Worm (Caenorhabditis elegans): ENCODE data around the gene C49G7.13.

Gene C49G7.13

DNA sequence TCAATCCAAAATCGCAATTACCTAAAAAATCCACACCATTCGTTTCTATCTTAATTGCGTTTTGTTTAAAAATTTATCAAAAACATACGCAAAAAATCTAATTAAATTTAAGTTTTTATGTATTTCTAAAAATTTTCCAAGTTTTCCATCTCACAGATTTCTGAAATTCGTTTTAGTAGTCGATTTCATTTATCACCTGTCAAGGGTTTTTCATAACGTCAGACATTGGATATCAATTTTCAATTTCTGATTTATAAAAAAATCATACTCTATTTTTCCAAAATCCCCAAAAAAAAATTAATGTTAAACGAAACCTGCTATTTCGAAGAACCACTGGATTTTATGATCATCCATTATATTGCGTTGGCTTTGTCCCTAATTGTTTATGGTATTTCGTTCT lies 25.7 kb upstream of the C49G7.13 start, which contains the start of gene srh-4:
TSS of gene srh-4 (plus strand) at position 301 of the 400 bp plus-strand sequence.
- no peak for TF ChIP-seq F13C5.2 (tag; optimal IDR thresholded peaks at IDR 0.05)
- no peak for TF ChIP-seq tbx-37 (GFP tag; conservative IDR thresholded peaks at IDR 0.05)
- no peak for TF ChIP-seq flt-1 (GFP tag; IDR thresholded peaks at IDR 0.05)
- TF ChIP-seq scrt-1 (GFP tag; IDR thresholded peaks at IDR 0.05): no peak
- TF ChIP-seq ets-7 (tag; optimal IDR thresholded peaks at IDR 0.05): no peak
- TF ChIP-seq hmbx-1 (tag; optimal IDR thresholded peaks at IDR 0.05): no peak
- TF ChIP-seq ceh-36 (tag; optimal IDR thresholded peaks at IDR 0.05): no peak
- no peak for TF ChIP-seq ama-1 (optimal IDR thresholded peaks at IDR 0.05)
- no peak for TF ChIP-seq pes-1 (GFP tag; IDR thresholded peaks at IDR 0.05)
- TF ChIP-seq tbx-11 (GFP tag; IDR thresholded peaks at IDR 0.05): no peak
- TF ChIP-seq B0310.2 (tag; optimal IDR thresholded peaks at IDR 0.05): no peak
- TF ChIP-seq ceh-13 (GFP tag; optimal IDR thresholded peaks at IDR 0.05): no peak
- TF ChIP-seq aly-1 (tag; optimal IDR thresholded peaks at IDR 0.05): no peak

ce11 chrV:4016780-4017179 lies 19.1 kb upstream of the C49G7.13 start, which contains the start of gene srw-89:
Gene srw-89 (plus strand): TSS chrV:4017080.
- TF ChIP-seq scrt-1 (GFP tag; IDR thresholded peaks at IDR 0.05): no peak
- no peak for TF ChIP-seq pes-1 (GFP tag; IDR thresholded peaks at IDR 0.05)
- no peak for TF ChIP-seq ama-1 (optimal IDR thresholded peaks at IDR 0.05)
- TF ChIP-seq aly-1 (tag; optimal IDR thresholded peaks at IDR 0.05): no peak
- no peak for TF ChIP-seq ceh-36 (tag; optimal IDR thresholded peaks at IDR 0.05)
- TF ChIP-seq tbx-11 (GFP tag; IDR thresholded peaks at IDR 0.05): no peak
- no peak for TF ChIP-seq B0310.2 (tag; optimal IDR thresholded peaks at IDR 0.05)
- TF ChIP-seq sea-1 (GFP tag; conservative IDR thresholded peaks at IDR 0.05): no peak
- no peak for TF ChIP-seq F13C5.2 (tag; optimal IDR thresholded peaks at IDR 0.05)

- no peak for TF ChIP-seq hmbx-1 (tag; optimal IDR thresholded peaks at IDR 0.05)
- TF ChIP-seq aly-1 (tag; optimal IDR thresholded peaks at IDR 0.05): no peak
- no peak for TF ChIP-seq hmg-4 (GFP tag; optimal IDR thresholded peaks at IDR 0.05)
- TF ChIP-seq ets-7 (tag; optimal IDR thresholded peaks at IDR 0.05): no peak
- TF ChIP-seq F13C5.2 (tag; optimal IDR thresholded peaks at IDR 0.05): no peak
- TF ChIP-seq pes-1 (GFP tag; IDR thresholded peaks at IDR 0.05): no peak
- TF ChIP-seq scrt-1 (GFP tag; IDR thresholded peaks at IDR 0.05): no peak
- TF ChIP-seq tbx-37 (GFP tag; conservative IDR thresholded peaks at IDR 0.05): no peak
- no peak for TF ChIP-seq tbx-11 (GFP tag; IDR thresholded peaks at IDR 0.05)
- TF ChIP-seq B0310.2 (tag; optimal IDR thresholded peaks at IDR 0.05): no peak
- no peak for TF ChIP-seq hnd-1 (tag; optimal IDR thresholded peaks at IDR 0.05)
Observed at ce11 chrV:4018591-4018990, 17.3 kb upstream of the C49G7.13 start.

DNA sequence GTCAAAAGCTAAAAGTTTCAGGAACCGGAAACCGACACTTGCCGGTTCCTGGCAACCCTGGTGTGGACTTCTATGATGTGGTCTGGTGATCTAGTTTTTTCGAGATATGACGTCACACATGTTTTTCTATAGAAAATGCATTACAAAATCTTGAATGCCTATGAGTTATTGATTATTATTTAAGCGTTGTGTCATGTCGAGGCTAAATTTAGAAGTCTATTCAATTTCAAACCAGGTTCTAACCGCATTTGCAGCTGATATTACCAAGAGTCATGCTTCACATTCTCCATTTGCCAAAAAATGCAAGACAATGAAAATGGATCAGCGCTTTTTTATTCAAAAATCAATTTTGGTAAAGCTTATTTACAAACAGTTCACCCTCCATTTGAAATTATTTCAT lies 16.7 kb upstream of the C49G7.13 start, which contains the start of gene K09D9.3:
TSS of gene K09D9.3 (plus strand) at position 301 of the 400 bp plus-strand sequence.
- no peak for TF ChIP-seq scrt-1 (GFP tag; IDR thresholded peaks at IDR 0.05)
- no peak for TF ChIP-seq tbx-11 (GFP tag; IDR thresholded peaks at IDR 0.05)
- TF ChIP-seq aly-1 (tag; optimal IDR thresholded peaks at IDR 0.05): no peak
- TF ChIP-seq ets-7 (tag; optimal IDR thresholded peaks at IDR 0.05): no peak
- no peak for TF ChIP-seq tbx-37 (GFP tag; conservative IDR thresholded peaks at IDR 0.05)
- no peak for TF ChIP-seq tra-4 (tag; optimal IDR thresholded peaks at IDR 0.05)
- no peak for TF ChIP-seq flt-1 (GFP tag; IDR thresholded peaks at IDR 0.05)
- TF ChIP-seq ama-1 (optimal IDR thresholded peaks at IDR 0.05): no peak
- no peak for TF ChIP-seq ceh-36 (tag; optimal IDR thresholded peaks at IDR 0.05)
- TF ChIP-seq ceh-13 (GFP tag; optimal IDR thresholded peaks at IDR 0.05): no peak
- no peak for TF ChIP-seq hnd-1 (tag; optimal IDR thresholded peaks at IDR 0.05)
- TF ChIP-seq sea-1 (GFP tag; conservative IDR thresholded peaks at IDR 0.05): no peak
- TF ChIP-seq F13C5.2 (tag; optimal IDR thresholded peaks at IDR 0.05): no peak
- no peak for TF ChIP-seq hmbx-1 (tag; optimal IDR thresholded peaks at IDR 0.05)
- no peak for TF ChIP-seq hmg-4 (GFP tag; optimal IDR thresholded peaks at IDR 0.05)
- no peak for TF ChIP-seq B0310.2 (tag; optimal IDR thresholded peaks at IDR 0.05)
- no peak for TF ChIP-seq pes-1 (GFP tag; IDR thresholded peaks at IDR 0.05)

DNA sequence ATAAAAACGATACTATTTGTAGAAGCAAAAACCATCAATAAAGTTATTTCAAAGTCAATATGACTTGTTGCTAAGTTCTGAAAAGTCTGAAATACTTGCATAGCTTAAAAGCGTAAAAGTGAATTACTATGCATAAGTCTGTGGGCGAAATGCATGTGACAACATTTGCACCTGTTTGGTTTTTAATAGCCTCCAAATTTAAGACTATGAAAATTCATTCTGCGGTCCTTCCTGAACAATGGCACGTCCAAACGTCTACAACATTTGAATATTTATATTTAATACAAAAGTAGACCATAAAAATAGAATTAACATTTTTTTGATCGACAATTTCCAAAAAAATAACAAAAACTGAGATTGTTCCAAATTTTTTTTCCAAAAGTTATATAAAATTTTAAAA lies 14.1 kb upstream of the C49G7.13 start, which contains the start of gene K09D9.14:
TSS of gene K09D9.14 (minus strand) at position 101 of the 400 bp plus-strand sequence.
- TF ChIP-seq tbx-37 (GFP tag; conservative IDR thresholded peaks at IDR 0.05) (no peak), hnd-1 (tag; optimal IDR thresholded peaks at IDR 0.05) (no peak), pes-1 (GFP tag; IDR thresholded peaks at IDR 0.05) (no peak), scrt-1 (GFP tag; IDR thresholded peaks at IDR 0.05) (no peak), B0310.2 (tag; optimal IDR thresholded peaks at IDR 0.05) (no peak), flt-1 (GFP tag; IDR thresholded peaks at IDR 0.05) (no peak), ets-7 (tag; optimal IDR thresholded peaks at IDR 0.05) (no peak), tbx-11 (GFP tag; IDR thresholded peaks at IDR 0.05) (no peak), sea-1 (GFP tag; conservative IDR thresholded peaks at IDR 0.05) (no peak), tra-4 (tag; optimal IDR thresholded peaks at IDR 0.05) (no peak), aly-1 (tag; optimal IDR thresholded peaks at IDR 0.05) (no peak), hmbx-1 (tag; optimal IDR thresholded peaks at IDR 0.05) (no peak), ceh-36 (tag; optimal IDR thresholded peaks at IDR 0.05) (no peak), hmg-4 (GFP tag; optimal IDR thresholded peaks at IDR 0.05) (no peak), F13C5.2 (tag; optimal IDR thresholded peaks at IDR 0.05) (no peak), ceh-13 (GFP tag; optimal IDR thresholded peaks at IDR 0.05) (no peak), ama-1 (optimal IDR thresholded peaks at IDR 0.05) (no peak)

DNA sequence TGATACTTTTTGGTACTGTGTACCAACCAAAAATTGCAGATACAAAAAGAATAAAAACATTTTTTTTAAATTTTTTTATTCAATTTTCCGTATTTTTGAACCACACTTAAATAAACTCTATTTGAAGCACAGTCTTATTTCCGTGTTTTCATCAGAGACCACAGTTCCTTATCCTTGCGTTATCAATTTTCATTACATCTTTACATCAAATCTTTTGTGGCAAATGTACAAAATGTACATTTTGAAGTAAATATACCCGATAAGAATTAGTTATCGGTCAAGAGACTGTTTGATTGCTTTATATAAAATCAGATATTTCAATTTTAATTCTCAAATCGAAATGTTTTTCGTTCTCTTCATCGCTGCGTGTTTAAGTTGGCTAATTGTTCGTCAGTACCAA lies 13.6 kb upstream of the C49G7.13 start, which contains the start of gene cyp-35A3:
TSS of gene cyp-35A3 (plus strand) at position 301 of the 400 bp plus-strand sequence.
- no peak for TF ChIP-seq sea-1 (GFP tag; conservative IDR thresholded peaks at IDR 0.05)
- no peak for TF ChIP-seq tra-4 (tag; optimal IDR thresholded peaks at IDR 0.05)
- no peak for TF ChIP-seq ceh-36 (tag; optimal IDR thresholded peaks at IDR 0.05)
- TF ChIP-seq tbx-37 (GFP tag; conservative IDR thresholded peaks at IDR 0.05): no peak
- TF ChIP-seq hnd-1 (tag; optimal IDR thresholded peaks at IDR 0.05): no peak
- no peak for TF ChIP-seq F13C5.2 (tag; optimal IDR thresholded peaks at IDR 0.05)
- no peak for TF ChIP-seq ets-7 (tag; optimal IDR thresholded peaks at IDR 0.05)

- TF ChIP-seq ama-1 (optimal IDR thresholded peaks at IDR 0.05) (no peak), ets-7 (tag; optimal IDR thresholded peaks at IDR 0.05) (no peak), hnd-1 (tag; optimal IDR thresholded peaks at IDR 0.05) (no peak), scrt-1 (GFP tag; IDR thresholded peaks at IDR 0.05) (no peak), ceh-36 (tag; optimal IDR thresholded peaks at IDR 0.05) (no peak), pes-1 (GFP tag; IDR thresholded peaks at IDR 0.05) (no peak), sea-1 (GFP tag; conservative IDR thresholded peaks at IDR 0.05) (no peak), tbx-11 (GFP tag; IDR thresholded peaks at IDR 0.05) (no peak), hmg-4 (GFP tag; optimal IDR thresholded peaks at IDR 0.05) (no peak), tbx-37 (GFP tag; conservative IDR thresholded peaks at IDR 0.05) (no peak), flt-1 (GFP tag; IDR thresholded peaks at IDR 0.05) (no peak), ceh-13 (GFP tag; optimal IDR thresholded peaks at IDR 0.05) (no peak), F13C5.2 (tag; optimal IDR thresholded peaks at IDR 0.05) (no peak), tra-4 (tag; optimal IDR thresholded peaks at IDR 0.05) (no peak), B0310.2 (tag; optimal IDR thresholded peaks at IDR 0.05) (no peak), hmbx-1 (tag; optimal IDR thresholded peaks at IDR 0.05) (no peak), aly-1 (tag; optimal IDR thresholded peaks at IDR 0.05) (no peak)
Observed at ce11 chrV:4024777-4025176, 11.1 kb upstream of the C49G7.13 start, which contains the start of gene K09D9.1. Gene K09D9.1 (plus strand): TSS chrV:4025047.
